Fruit fly (Drosophila melanogaster): ENCODE data around the gene CG14971.

dm6 chr3L:3442751-3443524, 28.2 kb downstream of the CG14971 start:
- TF ChIP-seq CG33017 (tag; optimal IDR thresholded peaks at IDR 0.05) (no peak), Hr96 (GFP tag; optimal IDR thresholded peaks at IDR 0.05) (no peak), cnc (optimal IDR thresholded peaks at IDR 0.05) (no peak), cic (GFP tag; optimal IDR thresholded peaks at IDR 0.05) (no peak), CG1620 (GFP tag; optimal IDR thresholded peaks at IDR 0.05) (no peak), CG12768 (GFP tag; optimal IDR thresholded peaks at IDR 0.05) (no peak), CG11617 (GFP tag; optimal IDR thresholded peaks at IDR 0.05) (no peak), kay (GFP tag; ENCODE audit: borderline replicate concordance) (no peak)
